Worm (Caenorhabditis elegans) whole organism, late embryonic: Measurements from ENCODE around the gene F21C10.6.

Experiments used
- C08G9.2 ChIP-seq: sonication (generic microtip); optimal IDR thresholded peaks from 2 replicates; lab custom pipeline; 2016; ENCODE audit warnings: mild to moderate bottlenecking, missing genetic modification characterization, moderate library complexity, missing compliant biosample characterization
- C38D4.7 ChIP-seq: fragments of 200-800 bp; sonication (Bioruptor generic); optimal IDR thresholded peaks from 2 replicates; lab custom pipeline; 2018; ENCODE audit warnings: mild to moderate bottlenecking, missing genetic modification characterization, moderate library complexity, missing compliant biosample characterization
- F13H6.1 ChIP-seq: sonication (generic microtip); optimal IDR thresholded peaks from 2 replicates; lab custom pipeline; 2016; ENCODE audit warnings: missing genetic modification characterization, missing compliant biosample characterization
- Y22D7AL.16 ChIP-seq: sonication (generic microtip); optimal IDR thresholded peaks from 2 replicates; lab custom pipeline; 2016; ENCODE audit warnings: missing genetic modification characterization, missing compliant biosample characterization
- ahr-1 ChIP-seq: sonication (generic microtip); optimal IDR thresholded peaks from 2 replicates; lab custom pipeline; 2016; ENCODE audit warnings: missing genetic modification characterization, missing compliant biosample characterization
- ama-1 ChIP-seq: fragments of 150-350 bp; optimal IDR thresholded peaks from 2 replicates; lab custom pipeline; 2014
- ceh-14 ChIP-seq: sonication (generic microtip); optimal IDR thresholded peaks from 2 replicates; lab custom pipeline; 2016; ENCODE audit warnings: missing genotype, missing genetic modification characterization, missing compliant biosample characterization
- ceh-19 ChIP-seq: fragments of 200-800 bp; sonication (Bioruptor generic); optimal IDR thresholded peaks from 2 replicates; lab custom pipeline; 2018; ENCODE audit warnings: mild to moderate bottlenecking, missing genetic modification characterization, missing compliant biosample characterization
- ceh-2 ChIP-seq: sonication (generic microtip); optimal IDR thresholded peaks from 2 replicates; lab custom pipeline; 2016; ENCODE audit warnings: missing genotype, missing genetic modification characterization, missing compliant biosample characterization
- ceh-30 ChIP-seq: fragments of 150-350 bp; optimal IDR thresholded peaks from 2 replicates; lab custom pipeline; 2014; ENCODE audit warnings: missing biosample characterization, missing genetic modification characterization
- ceh-31 ChIP-seq: sonication (generic microtip); optimal IDR thresholded peaks from 2 replicates; lab custom pipeline; 2016; ENCODE audit warnings: missing genetic modification characterization, missing compliant biosample characterization
- ceh-34 ChIP-seq: sonication (generic microtip); optimal IDR thresholded peaks from 2 replicates; lab custom pipeline; 2016; ENCODE audit warnings: mild to moderate bottlenecking, missing genetic modification characterization, missing compliant biosample characterization
- ceh-45 ChIP-seq: fragments of 200-800 bp; sonication (Bioruptor generic); IDR thresholded peaks from 2 replicates; pipeline ENCODE4 v1.3.6; 2022; ENCODE audit warnings: missing genetic modification reagents, missing genetic modification characterization, missing compliant biosample characterization
- ceh-48 ChIP-seq: sonication (generic microtip); optimal IDR thresholded peaks from 2 replicates; lab custom pipeline; 2016; ENCODE audit warnings: missing genetic modification characterization, inconsistent platforms, missing compliant biosample characterization
- ceh-6 ChIP-seq: fragments of 200-800 bp; sonication (Bioruptor generic); optimal IDR thresholded peaks from 2 replicates; lab custom pipeline; 2018; ENCODE audit warnings: mild to moderate bottlenecking, missing genetic modification characterization, missing compliant biosample characterization
- ceh-9 ChIP-seq: sonication (generic microtip); optimal IDR thresholded peaks from 2 replicates; lab custom pipeline; 2016; ENCODE audit warnings: mild to moderate bottlenecking, missing genetic modification characterization, inconsistent platforms, missing compliant biosample characterization
- che-1 ChIP-seq: sonication (generic microtip); optimal IDR thresholded peaks from 2 replicates; lab custom pipeline; 2016; ENCODE audit warnings: mild to moderate bottlenecking, missing genetic modification characterization, missing compliant biosample characterization
- dmd-4 ChIP-seq: sonication (generic microtip); optimal IDR thresholded peaks from 2 replicates; lab custom pipeline; 2016; ENCODE audit warnings: borderline replicate concordance, missing genetic modification characterization, missing compliant biosample characterization
- dve-1 ChIP-seq: sonication (generic microtip); optimal IDR thresholded peaks from 2 replicates; lab custom pipeline; 2017; ENCODE audit warnings: antibody characterized with exemption, mild to moderate bottlenecking, missing genetic modification characterization, missing compliant biosample characterization
- elt-4 ChIP-seq: sonication (generic microtip); optimal IDR thresholded peaks from 2 replicates; lab custom pipeline; 2016; ENCODE audit warnings: missing genetic modification characterization, missing compliant biosample characterization
- eyg-1 ChIP-seq: sonication (generic microtip); optimal IDR thresholded peaks from 2 replicates; lab custom pipeline; 2016; ENCODE audit warnings: missing genotype, missing genetic modification characterization, missing compliant biosample characterization
- fax-1 ChIP-seq: sonication (generic microtip); optimal IDR thresholded peaks from 2 replicates; lab custom pipeline; 2016; ENCODE audit warnings: missing genotype, missing genetic modification characterization, missing compliant biosample characterization
- gmeb-2 ChIP-seq: sonication (generic microtip); optimal IDR thresholded peaks from 2 replicates; lab custom pipeline; 2016; ENCODE audit warnings: missing genetic modification characterization, inconsistent platforms, missing compliant biosample characterization
- hlh-30 ChIP-seq: sonication (generic microtip); optimal IDR thresholded peaks from 2 replicates; lab custom pipeline; 2017; ENCODE audit warnings: antibody characterized with exemption, missing genetic modification characterization, missing compliant biosample characterization; ENCODE audit not compliant: insufficient read depth
- lin-11 ChIP-seq: fragments of 200-800 bp; sonication (Bioruptor generic); optimal IDR thresholded peaks from 2 replicates; lab custom pipeline; 2018; ENCODE audit warnings: mild to moderate bottlenecking, missing genetic modification characterization, missing compliant biosample characterization
- madf-2 ChIP-seq: sonication (generic microtip); optimal IDR thresholded peaks from 2 replicates; lab custom pipeline; 2017; ENCODE audit warnings: missing genetic modification characterization, missing compliant biosample characterization
- nfya-1 ChIP-seq: sonication (generic microtip); optimal IDR thresholded peaks from 2 replicates; lab custom pipeline; 2017; ENCODE audit warnings: missing genetic modification characterization, mild to moderate bottlenecking, missing compliant biosample characterization, antibody characterized with exemption, moderate library complexity
- nhr-11 ChIP-seq: fragments of 150-350 bp; optimal IDR thresholded peaks from 2 replicates; lab custom pipeline; 2014; ENCODE audit warnings: missing biosample characterization, missing genetic modification characterization
- nhr-232 ChIP-seq: sonication (generic microtip); optimal IDR thresholded peaks from 2 replicates; lab custom pipeline; 2016; ENCODE audit warnings: missing genetic modification characterization, missing compliant biosample characterization
- odd-2 ChIP-seq: sonication (generic microtip); optimal IDR thresholded peaks from 2 replicates; lab custom pipeline; 2017; ENCODE audit warnings: antibody characterized with exemption, mild to moderate bottlenecking, missing genetic modification characterization, missing compliant biosample characterization
- pax-1 ChIP-seq: fragments of 150-350 bp; optimal IDR thresholded peaks from 2 replicates; lab custom pipeline; 2014; ENCODE audit warnings: missing biosample characterization, missing genetic modification characterization
- pha-2 ChIP-seq: sonication (generic microtip); optimal IDR thresholded peaks from 2 replicates; lab custom pipeline; 2017; ENCODE audit warnings: mild to moderate bottlenecking, missing genetic modification characterization, missing compliant biosample characterization
- pha-4 ChIP-seq: fragments of 150-350 bp; optimal IDR thresholded peaks from 2 replicates; lab custom pipeline; 2018; ENCODE audit warnings: missing biosample characterization, missing genetic modification reagents, missing genetic modification characterization
- pros-1 ChIP-seq: fragments of 150-350 bp; optimal IDR thresholded peaks from 2 replicates; lab custom pipeline; 2014; ENCODE audit warnings: missing biosample characterization, missing genetic modification reagents, missing genetic modification characterization
- ref-2 ChIP-seq: sonication (generic microtip); optimal IDR thresholded peaks from 2 replicates; lab custom pipeline; 2016; ENCODE audit warnings: missing genetic modification characterization, missing compliant biosample characterization
- rnt-1 ChIP-seq: sonication (generic microtip); optimal IDR thresholded peaks from 2 replicates; lab custom pipeline; 2016; ENCODE audit warnings: missing genetic modification characterization, missing compliant biosample characterization
- syd-9 ChIP-seq: sonication (generic microtip); optimal IDR thresholded peaks from 2 replicates; lab custom pipeline; 2016; ENCODE audit warnings: mild to moderate bottlenecking, missing genetic modification characterization, moderate library complexity, missing compliant biosample characterization
- unc-42 ChIP-seq: sonication (generic microtip); optimal IDR thresholded peaks from 2 replicates; lab custom pipeline; 2016; ENCODE audit warnings: missing genotype, missing genetic modification characterization, missing compliant biosample characterization
- unc-55 ChIP-seq: sonication (generic microtip); optimal IDR thresholded peaks from 2 replicates; lab custom pipeline; 2017; ENCODE audit warnings: missing biosample characterization, missing genetic modification reagents, missing genetic modification characterization
- unc-86 ChIP-seq: sonication (generic microtip); optimal IDR thresholded peaks from 2 replicates; lab custom pipeline; 2016; ENCODE audit warnings: missing genetic modification characterization, missing compliant biosample characterization

Gene F21C10.6

DNA sequence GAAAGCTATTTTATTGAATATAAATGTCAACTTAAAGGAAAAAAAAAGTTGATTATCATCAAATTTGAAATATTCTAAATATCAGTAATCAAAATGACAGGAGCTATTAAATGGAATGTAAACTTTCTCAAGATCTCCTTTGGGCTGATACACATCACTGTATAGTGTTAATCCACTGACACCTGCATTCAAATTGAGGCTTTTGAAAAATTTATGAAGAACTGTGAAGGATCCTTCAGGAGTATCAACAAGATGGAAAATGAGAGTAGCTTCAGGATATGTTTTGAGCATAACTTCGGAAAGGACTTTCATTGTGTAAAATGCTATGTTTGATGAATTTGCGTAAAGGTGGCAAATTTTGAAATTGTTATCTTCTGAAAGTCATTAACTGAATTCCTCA lies 27.1 kb upstream of the F21C10.6 start:
- TF ChIP-seq ceh-14 (tag; lab: Kevin White, UChicago): no peak
- TF ChIP-seq nhr-232 (tag; lab: Kevin White, UChicago): no peak
- TF ChIP-seq unc-86: no peak
- TF ChIP-seq che-1 (tag; lab: Kevin White, UChicago): no peak
- no peak for TF ChIP-seq fax-1 (tag; lab: Kevin White, UChicago)
- TF ChIP-seq ref-2 (tag; lab: Kevin White, UChicago): no peak
- TF ChIP-seq syd-9 (tag; lab: Kevin White, UChicago): no peak
- TF ChIP-seq ceh-19 (GFP tag; lab: Kevin White, UChicago): no peak
- TF ChIP-seq madf-2: no peak
- no peak for TF ChIP-seq unc-55 (GFP tag; lab: Kevin White, UChicago)
- no peak for TF ChIP-seq dve-1
- TF ChIP-seq eyg-1: no peak
- TF ChIP-seq ceh-31: no peak
- no peak for TF ChIP-seq pha-2
- TF ChIP-seq gmeb-2 (tag; lab: Kevin White, UChicago): no peak
- no peak for TF ChIP-seq ahr-1
- no peak for TF ChIP-seq pros-1 (tag; lab: Kevin White, UChicago)
- TF ChIP-seq nhr-11: no peak
- no peak for TF ChIP-seq C38D4.7 (GFP tag; lab: Kevin White, UChicago)

DNA sequence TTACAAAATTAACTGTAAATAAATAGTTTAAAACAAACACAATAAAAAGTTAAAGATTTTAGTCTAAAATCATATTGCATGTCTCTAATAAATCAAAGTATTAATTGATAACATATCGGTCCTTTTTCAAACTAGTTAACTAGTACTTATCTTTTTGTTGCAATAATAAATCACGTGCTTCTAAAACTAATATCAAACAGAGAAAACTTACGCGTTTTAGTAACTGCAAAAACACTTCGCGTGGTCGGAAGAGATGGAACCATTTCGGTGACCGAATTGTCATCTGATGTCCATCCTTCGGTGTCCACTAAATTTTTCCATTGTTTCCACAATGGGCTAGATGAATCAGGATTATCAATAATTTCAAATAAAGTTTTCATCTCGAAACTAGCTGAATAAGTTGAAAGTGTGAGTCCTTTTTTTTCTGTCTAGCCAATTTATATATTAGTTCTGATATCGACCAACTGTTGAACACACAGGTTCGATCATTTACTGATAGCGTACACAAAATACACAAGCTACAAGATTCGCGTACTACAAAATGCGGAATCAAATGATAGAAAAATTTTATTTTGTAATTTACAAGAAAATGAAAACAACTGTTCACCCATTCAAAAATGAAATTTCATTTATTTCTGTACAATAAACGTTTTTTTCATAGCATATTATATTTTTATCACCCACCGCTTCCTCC lies 25.9 kb upstream of the F21C10.6 start, which contains the start of gene F21C10.9:
Gene F21C10.9 (minus strand): TSS at position 417 of the 694 bp plus-strand sequence.
- no peak for TF ChIP-seq ceh-45 (GFP tag; lab: Robert Waterston, UW)
- TF ChIP-seq F13H6.1: no peak
- no peak for TF ChIP-seq unc-42 (tag; lab: Kevin White, UChicago)
- no peak for TF ChIP-seq lin-11 (tag; lab: Kevin White, UChicago)
- TF ChIP-seq hlh-30 (tag; lab: Kevin White, UChicago): no peak
- TF ChIP-seq ceh-6 (GFP tag; lab: Kevin White, UChicago): no peak
- no peak for TF ChIP-seq ama-1 (lab: Kevin White, UChicago)
- no peak for TF ChIP-seq rnt-1 (tag; lab: Kevin White, UChicago)

DNA sequence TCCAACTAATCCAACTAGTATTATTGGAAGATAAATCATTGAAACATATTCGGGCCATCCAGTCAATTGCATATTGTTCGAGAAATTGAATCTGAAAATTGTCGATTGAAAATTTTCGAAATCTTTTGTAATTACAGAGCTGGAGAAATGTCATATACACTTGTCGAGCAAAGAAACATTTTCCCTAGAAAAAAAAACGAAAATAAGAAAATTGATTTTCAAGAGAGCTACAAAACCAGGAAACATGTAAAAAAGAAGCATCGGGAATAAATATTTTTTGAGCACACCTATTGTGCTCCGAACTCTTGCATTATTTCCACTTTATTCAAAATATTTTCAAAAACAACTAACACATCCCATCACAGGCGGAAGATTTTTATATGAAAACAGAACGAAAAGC lies 23.2 kb upstream of the F21C10.6 start, which contains the start of gene frpr-6:
Gene frpr-6 (minus strand): TSS at position 101 of the 400 bp plus-strand sequence.
- TF ChIP-seq fax-1 (tag; lab: Kevin White, UChicago) (no peak), Y22D7AL.16 (tag; lab: Kevin White, UChicago) (no peak), C08G9.2 (tag; lab: Kevin White, UChicago) (no peak), rnt-1 (tag; lab: Kevin White, UChicago) (no peak), ceh-48 (tag; lab: Kevin White, UChicago) (no peak), ceh-9 (tag; lab: Kevin White, UChicago) (no peak), pha-4 (tag; lab: Kevin White, UChicago) (no peak)

DNA sequence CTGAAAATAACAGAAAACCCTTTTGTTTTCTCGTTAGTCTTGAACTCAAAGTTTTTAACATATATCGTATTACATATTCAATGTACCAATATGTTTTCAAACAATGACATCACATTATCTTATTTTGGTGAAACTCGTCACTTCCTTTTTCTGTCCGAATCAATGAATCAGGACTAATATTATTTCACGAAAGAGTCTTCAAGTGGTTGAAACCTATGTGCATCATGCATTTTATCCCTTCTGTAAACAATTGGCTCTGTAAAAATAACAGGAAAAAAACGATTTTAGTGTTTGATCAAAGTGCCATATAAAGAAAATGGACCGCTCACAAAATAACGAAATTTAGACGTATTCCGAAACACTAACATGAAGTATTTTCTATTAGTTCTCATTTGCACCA lies 16.1 kb upstream of the F21C10.6 start, which contains the start of gene F21C10.18:
Gene F21C10.18 (plus strand): TSS at position 301 of the 400 bp plus-strand sequence.
- TF ChIP-seq ceh-45 (GFP tag; lab: Robert Waterston, UW) (no peak), nfya-1 (tag; lab: Kevin White, UChicago) (no peak), pax-1 (tag; lab: Kevin White, UChicago) (no peak), unc-42 (tag; lab: Kevin White, UChicago) (no peak)

DNA sequence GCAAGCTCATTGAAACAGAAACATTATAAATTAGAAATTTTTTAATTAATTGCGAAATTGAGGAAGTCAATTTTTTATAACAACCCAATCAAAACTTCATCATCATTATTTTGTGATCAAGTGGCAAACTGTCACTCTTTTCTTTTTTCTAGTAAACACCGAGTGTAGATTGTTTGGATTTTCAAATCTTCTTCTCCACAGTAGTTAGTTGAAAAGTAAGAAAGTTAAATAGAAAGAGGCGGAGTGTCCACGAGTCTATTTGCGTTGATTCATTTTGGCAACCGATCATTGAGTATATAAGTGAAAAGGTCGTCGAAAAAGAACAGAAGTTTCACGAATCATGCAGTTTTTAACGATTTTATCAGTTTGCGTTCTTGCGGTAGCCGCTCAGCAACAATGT lies 15.0 kb upstream of the F21C10.6 start, which contains the start of gene pqn-31:
Gene pqn-31 (plus strand): TSS at position 301 of the 400 bp plus-strand sequence.
- TF ChIP-seq dve-1 (no peak), ceh-2 (tag; lab: Kevin White, UChicago) (no peak), ceh-34 (tag; lab: Kevin White, UChicago) (no peak), elt-4 (tag; lab: Kevin White, UChicago) (no peak), ceh-30 (tag; lab: Kevin White, UChicago) (no peak), odd-2 (tag; lab: Kevin White, UChicago) (no peak), dmd-4 (tag; lab: Kevin White, UChicago) (no peak), pros-1 (tag; lab: Kevin White, UChicago) (no peak), unc-55 (GFP tag; lab: Kevin White, UChicago) (no peak)
- TF ChIP-seq, all 69 proteins: peak for 0
